Worm (Caenorhabditis elegans) whole organism, young adult: ENCODE measurements around the gene cls-1.

Source experiments
- B0261.1 ChIP-seq: sonication (generic microtip); optimal IDR thresholded peaks from 2 replicates; lab custom pipeline; 2016; ENCODE audit warnings: mild to moderate bottlenecking, missing genetic modification characterization, moderate library complexity, missing compliant biosample characterization
- Y56A3A.18 ChIP-seq: fragments of 200-800 bp; sonication (Bioruptor generic); IDR thresholded peaks from 2 replicates; pipeline ENCODE4 v1.3.6; 2022; ENCODE audit warnings: missing genetic modification reagents, missing genetic modification characterization, missing compliant biosample characterization
- egrh-3 ChIP-seq: fragments of 200-800 bp; sonication (Bioruptor generic); IDR thresholded peaks from 2 replicates; pipeline ENCODE4 v1.3.6; 2022; ENCODE audit warnings: missing genetic modification reagents, missing genetic modification characterization, missing compliant biosample characterization
- madf-6 ChIP-seq: fragments of 200-800 bp; sonication (Bioruptor generic); IDR thresholded peaks from 2 replicates; pipeline ENCODE4 v1.3.6; 2022; ENCODE audit warnings: missing genetic modification reagents, missing genetic modification characterization, missing compliant biosample characterization

DNA sequence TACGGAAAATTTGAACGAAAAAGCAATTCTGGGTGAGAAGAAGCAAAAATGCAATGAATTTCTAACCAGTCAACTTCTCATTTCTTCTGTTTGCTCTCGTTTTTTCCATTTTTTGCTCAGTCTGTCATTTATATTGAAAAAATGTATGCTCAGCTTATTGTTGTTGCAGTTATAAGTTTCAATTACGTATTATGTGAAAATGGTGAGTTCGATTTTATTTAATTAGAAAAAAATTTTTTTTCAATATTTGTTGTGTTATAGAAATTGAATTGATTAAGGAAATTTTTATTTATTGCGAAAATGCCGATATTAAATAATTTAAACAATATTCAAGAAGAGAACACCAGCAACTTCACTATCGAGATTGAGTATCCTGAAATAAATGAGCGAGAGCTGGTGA is 53.9 kb downstream of the cls-1 start, which contains the start of gene lgc-12:
- TF ChIP-seq madf-6 (no peak), egrh-3 (no peak), Y56A3A.18 (GFP tag; lab: Robert Waterston, UW) (no peak), B0261.1 (tag; lab: Kevin White, UChicago) (no peak)
